Worm (Caenorhabditis elegans): ENCODE measurements around the gene nlp-34.

The nlp-34 gene

ce11 chrV:4019188-4019587 lies 40.3 kb upstream of the nlp-34 start, which contains the start of gene K09D9.3:
Gene K09D9.3, plus strand, starts transcription at chrV:4019488.
- TF ChIP-seq unc-42 (tag; optimal IDR thresholded peaks at IDR 0.05) (no peak), ceh-9 (tag; optimal IDR thresholded peaks at IDR 0.05) (no peak), pha-4 (tag; optimal IDR thresholded peaks at IDR 0.05) (no peak), ttx-3 (tag; optimal IDR thresholded peaks at IDR 0.05) (no peak), nhr-11 (tag; optimal IDR thresholded peaks at IDR 0.05) (no peak), unc-55 (GFP tag; optimal IDR thresholded peaks at IDR 0.05) (no peak), sdc-2 (tag; optimal IDR thresholded peaks at IDR 0.05) (no peak), mec-3 (tag; optimal IDR thresholded peaks at IDR 0.05; ENCODE audit: borderline replicate concordance) (no peak), dmd-4 (tag; optimal IDR thresholded peaks at IDR 0.05; ENCODE audit: borderline replicate concordance) (no peak), ceh-19 (GFP tag; optimal IDR thresholded peaks at IDR 0.05) (no peak), rnt-1 (tag; optimal IDR thresholded peaks at IDR 0.05) (no peak), tbx-7 (tag; optimal IDR thresholded peaks at IDR 0.05) (no peak), gmeb-2 (tag; optimal IDR thresholded peaks at IDR 0.05) (no peak)

ce11 chrV:4018591-4018990 lies 39.7 kb upstream of the nlp-34 start:
- TF ChIP-seq unc-55 (GFP tag; optimal IDR thresholded peaks at IDR 0.05) (no peak), zip-5 (tag; optimal IDR thresholded peaks at IDR 0.05) (no peak), nhr-11 (tag; optimal IDR thresholded peaks at IDR 0.05) (no peak), nhr-232 (tag; optimal IDR thresholded peaks at IDR 0.05) (no peak), tbx-7 (tag; optimal IDR thresholded peaks at IDR 0.05) (no peak), hlh-30 (tag; optimal IDR thresholded peaks at IDR 0.05; ENCODE audit: insufficient read depth) (no peak), ceh-22 (tag; optimal IDR thresholded peaks at IDR 0.05) (no peak), gmeb-2 (tag; optimal IDR thresholded peaks at IDR 0.05) (no peak)

ce11 chrV:4016780-4017179 lies 37.8 kb upstream of the nlp-34 start, which contains the start of gene srw-89:
Gene srw-89, plus strand, starts transcription at chrV:4017080.
- TF ChIP-seq ceh-19 (GFP tag; optimal IDR thresholded peaks at IDR 0.05): no peak
- no peak for TF ChIP-seq K09A11.1 (tag; optimal IDR thresholded peaks at IDR 0.05; ENCODE audit: insufficient read depth)
- no peak for TF ChIP-seq odd-2 (tag; optimal IDR thresholded peaks at IDR 0.05)
- no peak for TF ChIP-seq lim-6 (tag; optimal IDR thresholded peaks at IDR 0.05)
- TF ChIP-seq dve-1 (tag; optimal IDR thresholded peaks at IDR 0.05): no peak
- no peak for TF ChIP-seq fax-1 (tag; optimal IDR thresholded peaks at IDR 0.05)
- TF ChIP-seq ceh-34 (tag; optimal IDR thresholded peaks at IDR 0.05): no peak
- TF ChIP-seq ama-1 (optimal IDR thresholded peaks at IDR 0.05): no peak

- TF ChIP-seq elt-4 (tag; optimal IDR thresholded peaks at IDR 0.05) (no peak), hlh-30 (tag; optimal IDR thresholded peaks at IDR 0.05; ENCODE audit: insufficient read depth) (no peak), ref-2 (tag; optimal IDR thresholded peaks at IDR 0.05) (no peak), unc-86 (tag; optimal IDR thresholded peaks at IDR 0.05) (no peak), pqm-1 (tag; optimal IDR thresholded peaks at IDR 0.05) (no peak), pat-9 (tag; optimal IDR thresholded peaks at IDR 0.05) (no peak), npax-4 (tag; optimal IDR thresholded peaks at IDR 0.05) (no peak), F13H6.1 (tag; optimal IDR thresholded peaks at IDR 0.05) (no peak), tbx-7 (tag; optimal IDR thresholded peaks at IDR 0.05) (no peak), sox-2 (GFP tag; IDR thresholded peaks at IDR 0.05) (no peak), ceh-14 (tag; optimal IDR thresholded peaks at IDR 0.05) (no peak), ceh-6 (GFP tag; optimal IDR thresholded peaks at IDR 0.05) (no peak), T23F11.4 (GFP tag; optimal IDR thresholded peaks at IDR 0.05) (no peak), ceh-31 (tag; optimal IDR thresholded peaks at IDR 0.05) (no peak), unc-55 (GFP tag; optimal IDR thresholded peaks at IDR 0.05) (no peak), ceh-45 (GFP tag; IDR thresholded peaks at IDR 0.05) (no peak), elt-2 (tag; optimal IDR thresholded peaks at IDR 0.05) (no peak), pros-1 (tag; optimal IDR thresholded peaks at IDR 0.05) (no peak), nhr-232 (tag; optimal IDR thresholded peaks at IDR 0.05) (no peak), zip-5 (tag; optimal IDR thresholded peaks at IDR 0.05) (no peak)
Measured at ce11 chrV:4010170-4010569, 31.2 kb upstream of the nlp-34 start, which contains the start of gene srh-4. Gene srh-4, plus strand, starts transcription at chrV:4010470.
